Worm (Caenorhabditis elegans) whole organism, L1 larva: ENCODE measurements around the gene B0001.3.

ENCODE experiments used
- ama-1 ChIP-seq: fragments of 150-350 bp; optimal IDR thresholded peaks from 2 replicates; lab custom pipeline; 2014
- ceh-82 ChIP-seq, 3 experiments: fragments of 150-350 bp in 1 of 3; sonication (generic microtip) in 2 of 3; optimal IDR thresholded peaks; 2 replicates each; lab custom pipeline; 2014 to 2017; ENCODE audit warnings: missing biosample characterization in 3 of 3, missing genetic modification characterization in 3 of 3
- ceh-90 ChIP-seq: sonication (generic microtip); optimal IDR thresholded peaks from 2 replicates; lab custom pipeline; 2016; ENCODE audit warnings: missing genetic modification characterization, missing compliant biosample characterization
- nhr-12 ChIP-seq: sonication (generic microtip); optimal IDR thresholded peaks from 2 replicates; lab custom pipeline; 2017; ENCODE audit warnings: missing biosample characterization, missing genetic modification characterization
- nhr-237 ChIP-seq: fragments of 150-350 bp; optimal IDR thresholded peaks from 2 replicates; lab custom pipeline; 2014; ENCODE audit warnings: missing biosample characterization, missing genetic modification characterization
- nhr-47 ChIP-seq: sonication (generic microtip); optimal IDR thresholded peaks from 2 replicates; lab custom pipeline; 2016; ENCODE audit warnings: mild to moderate bottlenecking, missing genetic modification characterization, moderate library complexity, missing compliant biosample characterization
- nhr-84 ChIP-seq: sonication (generic microtip); optimal IDR thresholded peaks from 2 replicates; lab custom pipeline; 2017; ENCODE audit warnings: missing biosample characterization, missing genetic modification characterization
- skn-1 ChIP-seq: fragments of 150-350 bp; optimal IDR thresholded peaks from 2 replicates; lab custom pipeline; 2014; ENCODE audit warnings: missing biosample characterization, missing genetic modification characterization
- snpc-4 ChIP-seq: fragments of 150-350 bp; optimal IDR thresholded peaks from 2 replicates; lab custom pipeline; 2014; ENCODE audit warnings: missing biosample characterization, missing genetic modification characterization
- sox-4 ChIP-seq: sonication (generic microtip); optimal IDR thresholded peaks from 2 replicates; lab custom pipeline; 2016; ENCODE audit warnings: missing genetic modification characterization, missing compliant biosample characterization
- sup-37 ChIP-seq: fragments of 200-800 bp; sonication (Bioruptor generic); optimal IDR thresholded peaks from 2 replicates; lab custom pipeline; 2018; ENCODE audit warnings: mild to moderate bottlenecking, missing genetic modification characterization, missing compliant biosample characterization
- swsn-7 ChIP-seq: sonication (generic microtip); optimal IDR thresholded peaks from 2 replicates; lab custom pipeline; 2016; ENCODE audit warnings: missing genetic modification characterization, missing compliant biosample characterization
- vab-15 ChIP-seq: sonication (generic microtip); optimal IDR thresholded peaks from 2 replicates; lab custom pipeline; 2017; ENCODE audit warnings: missing genotype, mild to moderate bottlenecking, missing genetic modification characterization, missing compliant biosample characterization

ce11 chrIV:12105558-12105957 is 40.0 kb downstream of the B0001.3 start, which contains the start of gene M18.3:
- TF ChIP-seq sox-4 = no peak
- no peak for TF ChIP-seq ama-1
- no peak for TF ChIP-seq nhr-47
- no peak for TF ChIP-seq nhr-237 (tag; lab: Kevin White, UChicago)
- no peak for TF ChIP-seq sup-37
- no peak for TF ChIP-seq ceh-82 (tag; optimal IDR thresholded peaks at IDR 0.05; lab: Kevin White, UChicago)
- no peak for TF ChIP-seq ceh-90
- TF ChIP-seq vab-15 = no peak
- no peak for TF ChIP-seq nhr-12 (tag; lab: Kevin White, UChicago)
- TF ChIP-seq nhr-84 (tag; lab: Kevin White, UChicago) = no peak
- TF ChIP-seq snpc-4 (tag; lab: Kevin White, UChicago) = no peak
- no peak for TF ChIP-seq swsn-7 (tag; lab: Kevin White, UChicago)
- no peak for TF ChIP-seq skn-1
